Fruit fly (Drosophila melanogaster) S2 (cell line): ENCODE measurements around the gene Polr1D.

ENCODE experiments used
- CG8478 ChIP-seq: fragments of >200 bp; optimal IDR thresholded peaks from 2 replicates; lab custom pipeline; 2018
- CTCF ChIP-seq, 2 experiments: fragments of >200 bp; optimal IDR thresholded peaks; 2 replicates each; lab custom pipeline; 2018

The Polr1D gene

DNA sequence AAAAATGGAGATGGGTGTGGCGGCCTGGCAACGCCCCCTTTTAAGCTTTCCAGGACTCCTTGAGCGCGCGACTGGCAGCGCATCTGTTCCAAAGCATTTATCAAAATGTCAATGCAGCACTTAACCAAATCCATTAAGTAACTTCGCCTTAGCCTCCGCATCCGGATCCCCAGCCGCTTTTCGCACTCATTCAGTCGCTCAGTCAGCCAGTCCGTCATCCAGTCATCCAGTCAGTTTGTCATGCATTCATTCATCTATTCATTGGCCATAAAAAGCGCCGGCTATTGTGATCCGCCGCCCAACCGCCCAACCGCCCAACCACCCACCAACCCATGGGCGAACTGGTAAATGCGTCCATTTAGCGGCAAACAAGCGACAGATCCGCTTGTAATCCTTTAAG lies 46.1 kb downstream of the Polr1D start:
- TF ChIP-seq CTCF (optimal IDR thresholded peaks at IDR 0.05; lab: Kevin White, UChicago) (no peak), CG8478 (lab: Kevin White, UChicago) (no peak)

DNA sequence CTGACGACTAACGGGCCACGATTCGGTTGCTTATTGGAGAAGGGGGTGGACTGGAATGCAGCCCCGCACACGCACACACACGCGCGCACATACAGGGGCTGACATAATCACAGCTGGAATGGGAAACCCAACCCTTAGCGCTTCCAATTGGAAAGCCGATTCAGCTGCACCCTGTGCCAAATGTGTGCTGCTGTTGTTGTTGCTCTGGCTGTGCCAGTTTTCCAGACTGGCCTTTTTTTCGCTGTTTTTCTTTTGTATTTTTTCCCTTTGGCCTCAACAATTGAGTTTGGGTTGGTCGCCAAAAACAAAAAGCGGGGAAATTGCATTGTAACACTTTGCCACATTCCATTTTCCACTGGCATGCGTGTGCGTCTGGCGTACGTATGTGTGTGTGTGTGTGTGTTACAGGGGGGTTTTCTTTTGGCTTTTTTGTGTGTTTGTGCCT lies 51.7 kb downstream of the Polr1D start:
- TF ChIP-seq CTCF (optimal IDR thresholded peaks at IDR 0.05; lab: Kevin White, UChicago) (no peak), CG8478 (lab: Kevin White, UChicago) (no peak)
